Fruit fly (Drosophila melanogaster): ENCODE data around the gene Abcd3.

The Abcd3 gene

dm6 chrX:19795808-19796207, 45.2 kb downstream of the Abcd3 start:
- TF ChIP-seq Dfd (GFP tag; optimal IDR thresholded peaks at IDR 0.05) (peak; percentile 47), Jra (GFP tag; optimal IDR thresholded peaks at IDR 0.05) (no peak)

dm6 chrX:19806137-19806536, 55.6 kb downstream of the Abcd3 start:
- TF ChIP-seq HLH106 (tag; optimal IDR thresholded peaks at IDR 0.05) (no peak), dsf (GFP tag; optimal IDR thresholded peaks at IDR 0.05; ENCODE audit: borderline replicate concordance) (no peak), Hr78 (GFP tag; optimal IDR thresholded peaks at IDR 0.05) (no peak), dmrt93B (GFP tag; optimal IDR thresholded peaks at IDR 0.05) (no peak), usp (GFP tag; optimal IDR thresholded peaks at IDR 0.05) (no peak), sv (GFP tag; optimal IDR thresholded peaks at IDR 0.05) (no peak), CG9705 (GFP tag; optimal IDR thresholded peaks at IDR 0.05) (no peak), jim (GFP tag; optimal IDR thresholded peaks at IDR 0.05) (no peak), Hnf4 (GFP tag; optimal IDR thresholded peaks at IDR 0.05) (no peak), tai (GFP tag; optimal IDR thresholded peaks at IDR 0.05) (no peak), foxo (GFP tag; optimal IDR thresholded peaks at IDR 0.05) (no peak), GATAd (GFP tag; optimal IDR thresholded peaks at IDR 0.05) (no peak), Hr83 (GFP tag; optimal IDR thresholded peaks at IDR 0.05; ENCODE audit: poor library complexity, severe bottlenecking) (no peak), rgr (GFP tag; optimal IDR thresholded peaks at IDR 0.05) (no peak), h (GFP tag; optimal IDR thresholded peaks at IDR 0.05) (no peak), Abd-B (GFP tag; optimal IDR thresholded peaks at IDR 0.05) (no peak), CrebA (GFP tag; optimal IDR thresholded peaks at IDR 0.05; ENCODE audit: borderline replicate concordance) (no peak)
